Comparison of ENCODE assay signal across 4 fruit fly cellular contexts in the genomic region with DNA sequence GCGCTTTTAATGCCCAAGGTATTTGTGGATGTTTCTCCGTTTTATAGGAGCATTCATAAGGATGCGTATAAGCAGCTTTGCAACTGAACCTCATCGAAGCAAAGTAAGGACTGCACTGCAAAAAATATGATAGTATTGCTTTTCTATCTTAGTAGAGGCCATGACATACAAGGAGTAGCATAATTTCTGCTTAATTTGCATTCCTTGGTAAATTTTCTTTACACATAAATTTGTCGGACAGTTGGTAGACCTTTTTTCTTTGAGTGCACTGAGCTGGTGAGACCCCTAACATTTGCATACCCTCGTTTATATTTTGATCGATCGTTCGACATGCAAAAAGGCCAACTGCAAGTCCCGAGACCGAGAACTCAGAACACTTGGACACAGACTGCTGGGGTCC.
TF ChIP-seq lines count a peak whose summit lies in the region.

No protein-coding gene starts in this region.

- TF ChIP-seq CTCF in whole organism, embryonic (GFP tag; optimal IDR thresholded peaks at IDR 0.05; lab: Kevin White, UChicago), result no peak

TF ChIP-seq in whole organism, embryonic, 481 proteins besides CTCF, POLR2A, EP300 and RAD21:
- TF ChIP-seq Ets65A (GFP tag; lab: Kevin White, UChicago) (peak; percentile 45), corto (GFP tag; optimal IDR thresholded peaks at IDR 0.05; lab: Kevin White, UChicago) (peak; percentile 21), CG14050 (GFP tag; IDR thresholded peaks at IDR 0.05; lab: Robert Waterston, UW) (no peak), ara (GFP tag; IDR thresholded peaks at IDR 0.05; lab: Robert Waterston, UW) (peak; percentile 18; the same call in 1 of the 2 replicates), Xrp1 (GFP tag; IDR thresholded peaks at IDR 0.05; lab: Robert Waterston, UW) (peak; percentile 26; the same call in 1 of the 2 replicates), dmrt11E (tag; optimal IDR thresholded peaks at IDR 0.05; lab: Kevin White, UChicago) (peak; percentile 3), CG34422 (GFP tag; IDR thresholded peaks at IDR 0.05; lab: Robert Waterston, UW) (no peak), lbe (GFP tag; optimal IDR thresholded peaks at IDR 0.05; lab: Kevin White, UChicago) (peak; percentile 28), CG7786 (GFP tag; optimal IDR thresholded peaks at IDR 0.05; lab: Kevin White, UChicago) (no peak), prd (optimal IDR thresholded peaks at IDR 0.05; lab: Kevin White, UChicago) (no peak), prd (GFP tag; IDR thresholded peaks at IDR 0.05; lab: Robert Waterston, UW) (peak; percentile 53; the same call in 2 of the 3 replicates)

TF ChIP-seq in whole organism, prepupa, 60 proteins besides CTCF, POLR2A, EP300 and RAD21 (continues in another document):
- TF ChIP-seq CG9139 (GFP tag; optimal IDR thresholded peaks at IDR 0.05; lab: Kevin White, UChicago), result peak; percentile 41
- TF ChIP-seq net (GFP tag; optimal IDR thresholded peaks at IDR 0.05; lab: Kevin White, UChicago), result peak; percentile 48
- TF ChIP-seq Smox (GFP tag; optimal IDR thresholded peaks at IDR 0.05; lab: Kevin White, UChicago), result peak; percentile 82
- peak; percentile 47 for TF ChIP-seq CG6854 (GFP tag; optimal IDR thresholded peaks at IDR 0.05; lab: Kevin White, UChicago)
- TF ChIP-seq Ets96B (tag; optimal IDR thresholded peaks at IDR 0.05; lab: Kevin White, UChicago), result peak; percentile 65
- no peak for TF ChIP-seq Hr38 (GFP tag; optimal IDR thresholded peaks at IDR 0.05; lab: Kevin White, UChicago)
- peak; percentile 54 for TF ChIP-seq CG1621 (tag; optimal IDR thresholded peaks at IDR 0.05; lab: Kevin White, UChicago)
- peak; percentile 68 for TF ChIP-seq acj6 (GFP tag; optimal IDR thresholded peaks at IDR 0.05; lab: Kevin White, UChicago)
- TF ChIP-seq CG3919 (GFP tag; optimal IDR thresholded peaks at IDR 0.05; lab: Kevin White, UChicago), result peak; percentile 70
- peak; percentile 70 for TF ChIP-seq Eip75B (GFP tag; optimal IDR thresholded peaks at IDR 0.05; lab: Kevin White, UChicago)
- peak; percentile 82 for TF ChIP-seq topi (GFP tag; optimal IDR thresholded peaks at IDR 0.05; lab: Kevin White, UChicago)
- TF ChIP-seq CG11294 (GFP tag; IDR thresholded peaks at IDR 0.05; lab: Robert Waterston, UW), result no peak
- no peak for TF ChIP-seq CG4318 (GFP tag; optimal IDR thresholded peaks at IDR 0.05; lab: Kevin White, UChicago)
- TF ChIP-seq Sox102F (GFP tag; optimal IDR thresholded peaks at IDR 0.05; lab: Kevin White, UChicago), result peak; percentile 84
- peak; percentile 4 to 9 for TF ChIP-seq salr (GFP tag; optimal IDR thresholded peaks at IDR 0.05; lab: Kevin White, UChicago)
- peak; percentile 42 for TF ChIP-seq CG11762 (GFP tag; optimal IDR thresholded peaks at IDR 0.05; lab: Kevin White, UChicago; ENCODE audit: insufficient read depth)
- TF ChIP-seq CG11902 (GFP tag; optimal IDR thresholded peaks at IDR 0.05; lab: Kevin White, UChicago), result peak; percentile 41
- TF ChIP-seq fd85E (GFP tag; optimal IDR thresholded peaks at IDR 0.05; lab: Kevin White, UChicago), result no peak
- TF ChIP-seq pdm3 (GFP tag; optimal IDR thresholded peaks at IDR 0.05; lab: Kevin White, UChicago), result peak; percentile 54
- peak; percentile 84 for TF ChIP-seq cyc (GFP tag; optimal IDR thresholded peaks at IDR 0.05; lab: Kevin White, UChicago)
- peak; percentile 82 for TF ChIP-seq lz (GFP tag; optimal IDR thresholded peaks at IDR 0.05; lab: Kevin White, UChicago)
- peak; percentile 73 for TF ChIP-seq Ets21C (GFP tag; optimal IDR thresholded peaks at IDR 0.05; lab: Kevin White, UChicago)
- TF ChIP-seq CG6792 (GFP tag; optimal IDR thresholded peaks at IDR 0.05; lab: Kevin White, UChicago), result peak; percentile 66
- TF ChIP-seq OdsH (GFP tag; optimal IDR thresholded peaks at IDR 0.05; lab: Kevin White, UChicago), result peak; percentile 61
- TF ChIP-seq Eip78C (GFP tag; lab: Kevin White, UChicago), result peak; percentile 87
- peak; percentile 93 for TF ChIP-seq svp (GFP tag; lab: Kevin White, UChicago)

TF ChIP-seq in whole organism, pupa, 21 proteins besides CTCF, POLR2A, EP300 and RAD21:
- TF ChIP-seq Ets98B (GFP tag; IDR thresholded peaks at IDR 0.05; lab: Robert Waterston, UW) (no peak), CG12605 (GFP tag; IDR thresholded peaks at IDR 0.05; lab: Robert Waterston, UW) (no peak), D1 (tag; optimal IDR thresholded peaks at IDR 0.05; lab: Kevin White, UChicago) (no peak), CG10348 (GFP tag; IDR thresholded peaks at IDR 0.05; lab: Robert Waterston, UW) (no peak), Pif1A (GFP tag; optimal IDR thresholded peaks at IDR 0.05; lab: Kevin White, UChicago) (peak; percentile 63), gl (tag; optimal IDR thresholded peaks at IDR 0.05; lab: Kevin White, UChicago) (no peak), EcR (GFP tag; optimal IDR thresholded peaks at IDR 0.05; lab: Kevin White, UChicago) (no peak), fd96Ca (GFP tag; IDR thresholded peaks at IDR 0.05; lab: Robert Waterston, UW) (0 out of 3 replicates have a peak, but pooled peaks have one; percentile 12), CG9948 (tag; optimal IDR thresholded peaks at IDR 0.05; lab: Kevin White, UChicago) (peak; percentile 62), CG8301 (tag; optimal IDR thresholded peaks at IDR 0.05; lab: Kevin White, UChicago) (no peak), CG34367 (tag; optimal IDR thresholded peaks at IDR 0.05; lab: Kevin White, UChicago) (peak; percentile 58), Snoo (tag; optimal IDR thresholded peaks at IDR 0.05; lab: Kevin White, UChicago) (peak; percentile 73), Pif1B (GFP tag; optimal IDR thresholded peaks at IDR 0.05; lab: Kevin White, UChicago) (peak; percentile 45), CG13204 (GFP tag; optimal IDR thresholded peaks at IDR 0.05; lab: Kevin White, UChicago) (no peak), CG8159 (tag; optimal IDR thresholded peaks at IDR 0.05; lab: Kevin White, UChicago) (peak; percentile 66), CG32121 (GFP tag; IDR thresholded peaks at IDR 0.05; lab: Robert Waterston, UW) (no peak), CG14655 (GFP tag; optimal IDR thresholded peaks at IDR 0.05; lab: Kevin White, UChicago) (peak; percentile 29), rn (GFP tag; IDR thresholded peaks at IDR 0.05; lab: Robert Waterston, UW) (no peak), CG17806 (tag; optimal IDR thresholded peaks at IDR 0.05; lab: Kevin White, UChicago) (peak; percentile 67), CG15710 (tag; optimal IDR thresholded peaks at IDR 0.05; lab: Kevin White, UChicago) (peak; percentile 67), CG4496 (GFP tag; IDR thresholded peaks at IDR 0.05; lab: Robert Waterston, UW) (peak; percentile 49; the same call in 1 of the 3 replicates)
TF ChIP-seq in whole organism, pupa: peak in this region for 11.

TF ChIP-seq in whole organism, wandering third instar larva, 38 proteins besides CTCF, POLR2A, EP300 and RAD21 (continues in another document):
- TF ChIP-seq br (GFP tag; optimal IDR thresholded peaks at IDR 0.05; lab: Kevin White, UChicago), result peak; percentile 81
- TF ChIP-seq fru (GFP tag; optimal IDR thresholded peaks at IDR 0.05; lab: Kevin White, UChicago), result peak; percentile 89
- no peak for TF ChIP-seq Dif (GFP tag; optimal IDR thresholded peaks at IDR 0.05; lab: Kevin White, UChicago; ENCODE audit: partially characterized antibody)
- TF ChIP-seq OdsH (GFP tag; optimal IDR thresholded peaks at IDR 0.05; lab: Kevin White, UChicago), result peak; percentile 77
- peak; percentile 35 for TF ChIP-seq sage (GFP tag; optimal IDR thresholded peaks at IDR 0.05; lab: Kevin White, UChicago)
- peak; percentile 68 for TF ChIP-seq dmrt93B (GFP tag; optimal IDR thresholded peaks at IDR 0.05; lab: Kevin White, UChicago)
- TF ChIP-seq dl (GFP tag; optimal IDR thresholded peaks at IDR 0.05; lab: Kevin White, UChicago; ENCODE audit: insufficient read depth in 1 of 2, partially characterized antibody in 2 of 2), result no peak
- TF ChIP-seq dsf (GFP tag; optimal IDR thresholded peaks at IDR 0.05; lab: Kevin White, UChicago; ENCODE audit: borderline replicate concordance), result no peak
- TF ChIP-seq CG32264 (GFP tag; optimal IDR thresholded peaks at IDR 0.05; lab: Kevin White, UChicago), result peak; percentile 34
- no peak for TF ChIP-seq Rel (GFP tag; optimal IDR thresholded peaks at IDR 0.05; lab: Kevin White, UChicago)
- TF ChIP-seq Rel (tag; optimal IDR thresholded peaks at IDR 0.05; lab: Kevin White, UChicago), result peak; percentile 29
- peak; percentile 64 for TF ChIP-seq Jra (GFP tag; optimal IDR thresholded peaks at IDR 0.05; lab: Kevin White, UChicago)
- TF ChIP-seq Dfd (GFP tag; optimal IDR thresholded peaks at IDR 0.05; lab: Kevin White, UChicago), result no peak
- peak; percentile 85 for TF ChIP-seq Hnf4 (GFP tag; optimal IDR thresholded peaks at IDR 0.05; lab: Kevin White, UChicago)
- no peak for TF ChIP-seq Myc (optimal IDR thresholded peaks at IDR 0.05; lab: Kevin White, UChicago)
- TF ChIP-seq CG9705 (GFP tag; optimal IDR thresholded peaks at IDR 0.05; lab: Kevin White, UChicago), result peak; percentile 68
- peak; percentile 82 for TF ChIP-seq ey (GFP tag; optimal IDR thresholded peaks at IDR 0.05; lab: Kevin White, UChicago)
- TF ChIP-seq N (GFP tag; optimal IDR thresholded peaks at IDR 0.05; lab: Kevin White, UChicago), result no peak
- peak; percentile 66 for TF ChIP-seq tai (GFP tag; optimal IDR thresholded peaks at IDR 0.05; lab: Kevin White, UChicago)
- TF ChIP-seq CrebA (GFP tag; optimal IDR thresholded peaks at IDR 0.05; lab: Kevin White, UChicago; ENCODE audit: borderline replicate concordance), result no peak
- TF ChIP-seq GATAd (GFP tag; optimal IDR thresholded peaks at IDR 0.05; lab: Kevin White, UChicago), result no peak
- peak; percentile 82 for TF ChIP-seq rgr (GFP tag; optimal IDR thresholded peaks at IDR 0.05; lab: Kevin White, UChicago)
- TF ChIP-seq brk (GFP tag; optimal IDR thresholded peaks at IDR 0.05; lab: Kevin White, UChicago), result peak; percentile 62
- TF ChIP-seq usp (GFP tag; optimal IDR thresholded peaks at IDR 0.05; lab: Kevin White, UChicago), result no peak
- TF ChIP-seq Sp1 (GFP tag; optimal IDR thresholded peaks at IDR 0.05; lab: Kevin White, UChicago), result peak; percentile 82
- peak; percentile 80 for TF ChIP-seq woc (GFP tag; optimal IDR thresholded peaks at IDR 0.05; lab: Kevin White, UChicago)
- no peak for TF ChIP-seq Mio (GFP tag; optimal IDR thresholded peaks at IDR 0.05; lab: Kevin White, UChicago)
- TF ChIP-seq jim (GFP tag; optimal IDR thresholded peaks at IDR 0.05; lab: Kevin White, UChicago), result no peak
- no peak for TF ChIP-seq Hr78 (GFP tag; optimal IDR thresholded peaks at IDR 0.05; lab: Kevin White, UChicago)
- no peak for TF ChIP-seq lola (GFP tag; optimal IDR thresholded peaks at IDR 0.05; lab: Kevin White, UChicago)
- TF ChIP-seq h (GFP tag; optimal IDR thresholded peaks at IDR 0.05; lab: Kevin White, UChicago), result peak; percentile 85
- no peak for TF ChIP-seq Abd-B (GFP tag; optimal IDR thresholded peaks at IDR 0.05; lab: Kevin White, UChicago)
- TF ChIP-seq psq (GFP tag; optimal IDR thresholded peaks at IDR 0.05; lab: Kevin White, UChicago), result peak; percentile 73
- TF ChIP-seq foxo (GFP tag; optimal IDR thresholded peaks at IDR 0.05; lab: Kevin White, UChicago), result peak in 1 of 2 experiments; percentile 87
- TF ChIP-seq HLH106 (tag; optimal IDR thresholded peaks at IDR 0.05; lab: Kevin White, UChicago), result peak; percentile 86
